Worm (Caenorhabditis elegans): Measurements from ENCODE around the gene F56D2.5.

F56D2.5 gene

ce11 chrIII:5601999-5602398 lies 20.8 kb upstream of the F56D2.5 start (continued):
- TF ChIP-seq ceh-20 (GFP tag; IDR thresholded peaks at IDR 0.05) = peak; percentile 72
- no peak for TF ChIP-seq T20F7.1 (GFP tag; optimal IDR thresholded peaks at IDR 0.05)
- no peak for TF ChIP-seq egl-27 (tag; optimal IDR thresholded peaks at IDR 0.05)
- no peak for TF ChIP-seq ces-1 (GFP tag; optimal IDR thresholded peaks at IDR 0.05)
- no peak for TF ChIP-seq ama-1 (optimal IDR thresholded peaks at IDR 0.05)
- TF ChIP-seq lin-38 (GFP tag; IDR thresholded peaks at IDR 0.05) = peak; percentile 87
- TF ChIP-seq pqm-1 (tag; optimal IDR thresholded peaks at IDR 0.05) = no peak
- peak; percentile 85 for TF ChIP-seq ctbp-1 (GFP tag; IDR thresholded peaks at IDR 0.05)
- peak; percentile 59 for TF ChIP-seq nhr-28 (tag; optimal IDR thresholded peaks at IDR 0.05)
- peak; percentile 86 for TF ChIP-seq mep-1 (tag; optimal IDR thresholded peaks at IDR 0.05)

ce11 chrIII:5599958-5600357 lies 18.7 kb upstream of the F56D2.5 start, which contains the start of gene wdr-37:
Gene wdr-37, minus strand, starts transcription at chrIII:5600058.
- TF ChIP-seq unc-130 (GFP tag; optimal IDR thresholded peaks at IDR 0.05) (no peak), mep-1 (tag; optimal IDR thresholded peaks at IDR 0.05) (peak; percentile 12)

- no peak for TF ChIP-seq pqm-1 (tag; optimal IDR thresholded peaks at IDR 0.05)
- TF ChIP-seq lsy-2 (tag; optimal IDR thresholded peaks at IDR 0.05) = no peak
- peak; percentile 9 for TF ChIP-seq dve-1 (tag; optimal IDR thresholded peaks at IDR 0.05; ENCODE audit: insufficient read depth)
- TF ChIP-seq spr-3 (GFP tag; optimal IDR thresholded peaks at IDR 0.05) = no peak
- peak; percentile 81 for TF ChIP-seq aha-1 (tag)
- TF ChIP-seq nhr-237 (tag; optimal IDR thresholded peaks at IDR 0.05) = no peak
- TF ChIP-seq daf-8 (GFP tag; IDR thresholded peaks at IDR 0.05) = no peak
- TF ChIP-seq rbr-2 (tag; optimal IDR thresholded peaks at IDR 0.05) = no peak
Observed at ce11 chrIII:5595445-5595844, 14.2 kb upstream of the F56D2.5 start, which contains the start of gene ced-6. Gene ced-6, plus strand, starts transcription at chrIII:5595771.

ce11 chrIII:5594350-5594749 lies 13.1 kb upstream of the F56D2.5 start:
- no peak for TF ChIP-seq pqm-1 (tag; optimal IDR thresholded peaks at IDR 0.05)
- no peak for TF ChIP-seq fkh-10 (GFP tag; optimal IDR thresholded peaks at IDR 0.05)
- TF ChIP-seq ceh-32 (tag; optimal IDR thresholded peaks at IDR 0.05; ENCODE audit: poor library complexity) = no peak
- no peak for TF ChIP-seq attf-4 (tag; optimal IDR thresholded peaks at IDR 0.05)
- peak; percentile 80 for TF ChIP-seq ama-1 (optimal IDR thresholded peaks at IDR 0.05)
- no peak for TF ChIP-seq nhr-42 (GFP tag; IDR thresholded peaks at IDR 0.05)
- TF ChIP-seq jun-1 (tag; optimal IDR thresholded peaks at IDR 0.05) = no peak
- no peak for TF ChIP-seq skn-1 (tag; optimal IDR thresholded peaks at IDR 0.05)
- no peak for TF ChIP-seq ces-1 (GFP tag; optimal IDR thresholded peaks at IDR 0.05)
- TF ChIP-seq nhr-41 (GFP tag; IDR thresholded peaks at IDR 0.05) = no peak
- TF ChIP-seq spr-3 (GFP tag; optimal IDR thresholded peaks at IDR 0.05) = no peak
- TF ChIP-seq daf-12 (tag; optimal IDR thresholded peaks at IDR 0.05) = no peak
- no peak for TF ChIP-seq F10B5.3 (tag; optimal IDR thresholded peaks at IDR 0.05)
- TF ChIP-seq saeg-2 (GFP tag; IDR thresholded peaks at IDR 0.05) = no peak
- peak; percentile 43 for TF ChIP-seq nhr-28 (tag; optimal IDR thresholded peaks at IDR 0.05)
- TF ChIP-seq daf-16 (GFP tag; optimal IDR thresholded peaks at IDR 0.05) = peak in 1 of 2 experiments; percentile 7
- no peak for TF ChIP-seq daf-16 (tag; optimal IDR thresholded peaks at IDR 0.05)
- no peak for TF ChIP-seq sdz-12 (GFP tag; optimal IDR thresholded peaks at IDR 0.05)
- TF ChIP-seq D1046.2 (GFP tag; IDR thresholded peaks at IDR 0.05) = no peak
- peak; percentile 62 for TF ChIP-seq mes-2 (tag; optimal IDR thresholded peaks at IDR 0.05; ENCODE audit: poor library complexity, severe bottlenecking)
- no peak for TF ChIP-seq tag-97 (GFP tag; IDR thresholded peaks at IDR 0.05)
- no peak for TF ChIP-seq lin-29 (GFP tag; IDR thresholded peaks at IDR 0.05)
- TF ChIP-seq nhr-25 (tag; optimal IDR thresholded peaks at IDR 0.05; ENCODE audit: borderline replicate concordance, insufficient read depth) = peak; percentile 76
- TF ChIP-seq R02D3.7 (tag; optimal IDR thresholded peaks at IDR 0.05) = no peak
- TF ChIP-seq hmg-1.1 (GFP tag; IDR thresholded peaks at IDR 0.05) = peak; percentile 38; the same call in 1 of the 2 replicates
- no peak for TF ChIP-seq daf-8 (GFP tag; IDR thresholded peaks at IDR 0.05)
- TF ChIP-seq hif-1 (tag; optimal IDR thresholded peaks at IDR 0.05) = no peak
- TF ChIP-seq egl-27 (tag; optimal IDR thresholded peaks at IDR 0.05) = no peak
- 0 out of 2 replicates have a peak, but pooled peaks have one; percentile 17 for TF ChIP-seq madf-9 (GFP tag; conservative IDR thresholded peaks at IDR 0.05)
- no peak for TF ChIP-seq nhr-11 (tag; optimal IDR thresholded peaks at IDR 0.05)
- TF ChIP-seq arid-1 (GFP tag; conservative IDR thresholded peaks at IDR 0.05) = 0 out of 2 replicates have a peak, but pooled peaks have one; percentile 26
- peak; percentile 28 for TF ChIP-seq dve-1 (tag; optimal IDR thresholded peaks at IDR 0.05; ENCODE audit: insufficient read depth)
- no peak for TF ChIP-seq snpc-1.2 (GFP tag; IDR thresholded peaks at IDR 0.05)
- TF ChIP-seq unc-62 (GFP tag; optimal IDR thresholded peaks at IDR 0.05 in 1 of 2) = no peak
- no peak for TF ChIP-seq unc-62 (tag; optimal IDR thresholded peaks at IDR 0.05)

Measured in whole organism, L4 larva.